Fruit fly (Drosophila melanogaster) whole organism, wandering third instar larva: ENCODE data around the gene hth.

ENCODE experiments used
- Abd-B ChIP-seq: fragments of >200 bp; optimal IDR thresholded peaks from 2 replicates; lab custom pipeline; 2017; ENCODE audit warnings: missing biosample characterization, missing genetic modification characterization
- CG32264 ChIP-seq: fragments of 200-800 bp; sonication (Bioruptor generic); optimal IDR thresholded peaks from 2 replicates; lab custom pipeline; 2016; ENCODE audit warnings: missing biosample characterization, missing genetic modification characterization
- CG9705 ChIP-seq: fragments of 200-800 bp; sonication (Bioruptor generic); optimal IDR thresholded peaks from 2 replicates; lab custom pipeline; 2018; ENCODE audit warnings: missing biosample characterization, mild to moderate bottlenecking, missing genetic modification characterization
- CrebA ChIP-seq: fragments of 200-800 bp; sonication (Bioruptor generic); optimal IDR thresholded peaks from 2 replicates; lab custom pipeline; 2016; ENCODE audit warnings: missing biosample characterization, mild to moderate bottlenecking, missing genetic modification characterization, borderline replicate concordance
- Dfd ChIP-seq: fragments of >200 bp; optimal IDR thresholded peaks from 2 replicates; lab custom pipeline; 2017; ENCODE audit warnings: missing biosample characterization, missing genetic modification characterization
- GATAd ChIP-seq: sonication (Bioruptor generic); optimal IDR thresholded peaks from 2 replicates; lab custom pipeline; 2016; ENCODE audit warnings: missing biosample characterization, missing genetic modification characterization
- Hnf4 ChIP-seq: fragments of 200-800 bp; sonication (Bioruptor generic); optimal IDR thresholded peaks from 2 replicates; lab custom pipeline; 2016; ENCODE audit warnings: missing biosample characterization, mild to moderate bottlenecking, missing genetic modification characterization
- Hr78 ChIP-seq: fragments of >200 bp; optimal IDR thresholded peaks from 2 replicates; lab custom pipeline; 2017; ENCODE audit warnings: missing biosample characterization, missing genetic modification characterization
- Hr83 ChIP-seq: fragments of 200-300 bp; sonication (Bioruptor generic); optimal IDR thresholded peaks from 2 replicates; lab custom pipeline; 2016; ENCODE audit warnings: missing biosample characterization, mild to moderate bottlenecking, missing genetic modification characterization, moderate library complexity; ENCODE audit not compliant: poor library complexity, severe bottlenecking
- Jra ChIP-seq: sonication (Bioruptor generic); optimal IDR thresholded peaks from 2 replicates; lab custom pipeline; 2016; ENCODE audit warnings: missing biosample characterization, missing genetic modification characterization
- OdsH ChIP-seq: fragments of 200-800 bp; sonication (Bioruptor generic); optimal IDR thresholded peaks from 2 replicates; lab custom pipeline; 2016; ENCODE audit warnings: missing biosample characterization, mild to moderate bottlenecking, missing genetic modification characterization
- Sp1 ChIP-seq: fragments of 200-800 bp; sonication (Bioruptor generic); optimal IDR thresholded peaks from 3 replicates; lab custom pipeline; 2019; ENCODE audit warnings: missing biosample characterization, mild to moderate bottlenecking, missing genetic modification characterization, moderate library complexity
- Vsx2 ChIP-seq: fragments of 200-300, 225-300 bp; sonication (Bioruptor generic); optimal IDR thresholded peaks from 2 replicates; lab custom pipeline; 2018; ENCODE audit warnings: missing biosample characterization, missing genetic modification characterization; ENCODE audit not compliant: partially characterized antibody
- br ChIP-seq: fragments of 200-800 bp; sonication (Bioruptor generic); optimal IDR thresholded peaks from 2 replicates; lab custom pipeline; 2016; ENCODE audit warnings: missing biosample characterization, missing genetic modification characterization
- brk ChIP-seq: fragments of 200-800 bp; sonication (Bioruptor generic); optimal IDR thresholded peaks from 2 replicates; lab custom pipeline; 2016; ENCODE audit warnings: missing biosample characterization, mild to moderate bottlenecking, missing genetic modification characterization
- dl ChIP-seq, 2 experiments: fragments of 175-275, 200-275 bp in 1 of 2; fragments of 200-275 bp in 1 of 2; sonication (Bioruptor generic); optimal IDR thresholded peaks; lab custom pipeline; 2018; ENCODE audit warnings: mild to moderate bottlenecking in 2 of 2, missing biosample characterization in 2 of 2, missing genetic modification characterization in 2 of 2, moderate library complexity in 2 of 2; ENCODE audit not compliant: partially characterized antibody in 2 of 2, insufficient read depth in 1 of 2
- dmrt93B ChIP-seq: fragments of 200-800 bp; sonication (Bioruptor generic); optimal IDR thresholded peaks from 2 replicates; lab custom pipeline; 2018; ENCODE audit warnings: missing biosample characterization, mild to moderate bottlenecking, missing genetic modification characterization
- dsf ChIP-seq: sonication (Bioruptor generic); optimal IDR thresholded peaks from 2 replicates; lab custom pipeline; 2016; ENCODE audit warnings: missing biosample characterization, missing genetic modification characterization, borderline replicate concordance
- ey ChIP-seq: fragments of 200-800 bp; sonication (Bioruptor generic); optimal IDR thresholded peaks from 2 replicates; lab custom pipeline; 2016; ENCODE audit warnings: missing biosample characterization, missing genetic modification characterization
- foxo ChIP-seq, 2 experiments: fragments of 200-800 bp; sonication (Bioruptor generic); optimal IDR thresholded peaks; 2 replicates in 1 of 2; 3 replicates in 1 of 2; lab custom pipeline; 2016 to 2017; ENCODE audit warnings: missing biosample characterization in 2 of 2, missing genetic modification characterization in 2 of 2
- fru ChIP-seq: fragments of 200-800 bp; sonication (Bioruptor generic); optimal IDR thresholded peaks from 3 replicates; lab custom pipeline; 2016; ENCODE audit warnings: missing biosample characterization, mild to moderate bottlenecking, missing genetic modification characterization
- h ChIP-seq: fragments of 200-800 bp; sonication (Bioruptor generic); optimal IDR thresholded peaks from 3 replicates; lab custom pipeline; 2016; ENCODE audit warnings: missing biosample characterization, mild to moderate bottlenecking, missing genetic modification characterization
- lola ChIP-seq: fragments of >200 bp; optimal IDR thresholded peaks from 2 replicates; lab custom pipeline; 2017; ENCODE audit warnings: missing biosample characterization, missing genetic modification characterization
- pan ChIP-seq: fragments of >200 bp; optimal IDR thresholded peaks from 2 replicates; lab custom pipeline; 2017
- psq ChIP-seq: fragments of 200-800 bp; sonication (Bioruptor generic); optimal IDR thresholded peaks from 3 replicates; lab custom pipeline; 2017; ENCODE audit warnings: missing biosample characterization, mild to moderate bottlenecking, missing genetic modification characterization, moderate library complexity
- rgr ChIP-seq: fragments of 200-800 bp; sonication (Bioruptor generic); optimal IDR thresholded peaks from 3 replicates; lab custom pipeline; 2016; ENCODE audit warnings: missing biosample characterization, mild to moderate bottlenecking, missing genetic modification characterization
- sage ChIP-seq: fragments of 200-800 bp; sonication (Bioruptor generic); optimal IDR thresholded peaks from 2 replicates; lab custom pipeline; 2016; ENCODE audit warnings: missing biosample characterization, mild to moderate bottlenecking, missing genetic modification characterization
- sv ChIP-seq: fragments of 200-800 bp; sonication (Bioruptor generic); optimal IDR thresholded peaks from 3 replicates; lab custom pipeline; 2016; ENCODE audit warnings: missing biosample characterization, missing genetic modification characterization
- tai ChIP-seq: sonication (Bioruptor generic); optimal IDR thresholded peaks from 2 replicates; lab custom pipeline; 2016; ENCODE audit warnings: missing biosample characterization, missing genetic modification characterization
- usp ChIP-seq: fragments of >200 bp; optimal IDR thresholded peaks from 2 replicates; lab custom pipeline; 2017; ENCODE audit warnings: missing biosample characterization, missing genetic modification characterization
- woc ChIP-seq: sonication (Bioruptor generic); optimal IDR thresholded peaks from 2 replicates; lab custom pipeline; 2016; ENCODE audit warnings: missing biosample characterization, mild to moderate bottlenecking, missing genetic modification characterization

Gene hth

dm6 chr3R:10629973-10630372 is 9.4 kb downstream of the hth start:
- peak; percentile 14 for TF ChIP-seq Hnf4 (GFP tag; lab: Kevin White, UChicago)
- peak; percentile 41 for TF ChIP-seq h
- TF ChIP-seq sage: no peak
- TF ChIP-seq CG9705 (GFP tag; lab: Kevin White, UChicago): no peak
- TF ChIP-seq lola (GFP tag; lab: Kevin White, UChicago): no peak
- TF ChIP-seq dl (GFP tag; optimal IDR thresholded peaks at IDR 0.05; lab: Kevin White, UChicago; ENCODE audit: insufficient read depth in 1 of 2, partially characterized antibody in 2 of 2): no peak
- TF ChIP-seq Vsx2 (GFP tag; lab: Kevin White, UChicago): no peak
- peak in 1 of 2 experiments; percentile 32 for TF ChIP-seq foxo (GFP tag; optimal IDR thresholded peaks at IDR 0.05; lab: Kevin White, UChicago)
- TF ChIP-seq OdsH: no peak
- TF ChIP-seq rgr (GFP tag; lab: Kevin White, UChicago): peak; percentile 0
- TF ChIP-seq GATAd (GFP tag; lab: Kevin White, UChicago): no peak
- TF ChIP-seq psq (GFP tag; lab: Kevin White, UChicago): no peak
- no peak for TF ChIP-seq woc (GFP tag; lab: Kevin White, UChicago)
- no peak for TF ChIP-seq CrebA (GFP tag; lab: Kevin White, UChicago)
- TF ChIP-seq fru: peak; percentile 13
- no peak for TF ChIP-seq Dfd
- peak; percentile 9 for TF ChIP-seq br
- no peak for TF ChIP-seq dsf (GFP tag; lab: Kevin White, UChicago)
- no peak for TF ChIP-seq CG32264

DNA sequence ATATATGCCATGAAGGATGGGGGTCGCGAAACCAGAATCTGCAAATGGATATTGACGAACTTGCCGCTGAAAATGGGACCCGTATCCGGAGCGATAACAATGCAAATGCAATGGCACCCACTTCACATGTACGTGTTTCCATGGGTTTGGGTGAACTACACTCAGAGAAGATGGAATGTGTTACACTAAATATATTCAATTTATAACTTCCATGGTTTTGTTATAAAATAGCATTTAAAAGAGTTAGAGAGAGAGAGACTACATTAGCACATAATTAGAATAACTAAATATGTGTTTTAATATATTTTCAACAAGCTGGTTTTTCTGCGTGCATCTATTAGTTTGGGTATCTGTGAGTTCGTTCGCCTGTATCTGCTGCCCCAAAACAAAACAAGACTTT is 11.1 kb downstream of the hth start:
- no peak for TF ChIP-seq Hr78 (GFP tag; lab: Kevin White, UChicago)
- peak; percentile 3 for TF ChIP-seq rgr (GFP tag; lab: Kevin White, UChicago)
- TF ChIP-seq h: peak; percentile 5
- TF ChIP-seq, all 38 proteins: peak for 2

DNA sequence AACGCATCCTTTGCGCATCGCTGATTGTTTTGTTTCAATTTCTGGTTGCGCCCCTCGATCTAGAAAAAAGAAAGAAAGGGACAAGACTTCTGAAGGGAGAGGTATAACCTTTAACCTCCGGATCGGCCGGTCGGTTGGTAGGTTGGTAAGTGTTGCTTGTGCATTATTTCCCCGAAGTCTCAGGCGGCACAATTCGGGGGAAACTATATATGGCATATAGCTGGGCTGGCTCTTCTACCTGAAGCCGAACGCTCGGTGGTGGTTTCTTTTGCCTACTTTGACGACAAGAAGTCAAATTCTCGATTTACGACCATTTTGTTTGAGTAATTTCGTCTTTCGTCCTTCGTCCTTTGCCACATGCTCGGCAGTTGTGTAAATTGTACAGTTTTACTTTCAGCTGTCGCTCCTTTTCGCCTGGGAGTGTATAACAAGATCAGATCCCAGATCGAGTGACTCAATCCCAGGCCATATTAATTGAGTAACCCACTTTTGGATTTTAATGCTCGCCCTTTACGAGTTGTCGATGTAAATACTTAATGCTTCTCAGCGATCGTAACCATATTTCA is 12.7 kb downstream of the hth start:
- TF ChIP-seq Jra (GFP tag; lab: Kevin White, UChicago) (no peak), lola (GFP tag; lab: Kevin White, UChicago) (no peak), Dfd (no peak), GATAd (GFP tag; lab: Kevin White, UChicago) (no peak), CG9705 (GFP tag; lab: Kevin White, UChicago) (no peak), sage (no peak), dmrt93B (GFP tag; lab: Kevin White, UChicago) (no peak), pan (lab: Kevin White, UChicago) (no peak), brk (GFP tag; lab: Kevin White, UChicago) (no peak), Sp1 (GFP tag; lab: Kevin White, UChicago) (no peak)

DNA sequence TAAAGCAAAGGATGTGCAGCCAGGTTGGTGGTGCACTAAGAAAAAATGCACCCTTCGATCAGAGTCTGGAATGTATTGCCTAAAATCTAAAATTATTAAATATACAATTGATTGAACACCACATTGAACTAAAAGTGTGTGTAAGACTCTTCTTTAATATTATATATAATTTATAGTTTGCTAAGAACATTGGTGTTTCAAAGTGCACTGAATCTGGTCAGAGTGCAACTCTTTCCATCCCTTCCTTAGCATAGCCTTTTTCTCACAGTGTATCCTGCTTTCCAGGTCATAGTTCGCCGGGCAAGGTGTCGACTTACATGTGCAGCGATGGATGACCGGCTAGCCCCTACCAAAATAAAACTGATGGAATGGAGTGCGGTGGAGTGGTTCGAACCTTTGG is 13.3 kb downstream of the hth start:
- TF ChIP-seq OdsH (no peak), Vsx2 (GFP tag; lab: Kevin White, UChicago) (no peak), sv (GFP tag; lab: Kevin White, UChicago) (peak; percentile 2), usp (GFP tag; lab: Kevin White, UChicago) (no peak)

- TF ChIP-seq Hr83 (GFP tag; lab: Kevin White, UChicago) (no peak), foxo (GFP tag; optimal IDR thresholded peaks at IDR 0.05; lab: Kevin White, UChicago) (peak in 1 of 2 experiments; percentile 2)
These were observed 15.1 kb downstream of the hth start for dm6 chr3R:10624150-10624804.

DNA sequence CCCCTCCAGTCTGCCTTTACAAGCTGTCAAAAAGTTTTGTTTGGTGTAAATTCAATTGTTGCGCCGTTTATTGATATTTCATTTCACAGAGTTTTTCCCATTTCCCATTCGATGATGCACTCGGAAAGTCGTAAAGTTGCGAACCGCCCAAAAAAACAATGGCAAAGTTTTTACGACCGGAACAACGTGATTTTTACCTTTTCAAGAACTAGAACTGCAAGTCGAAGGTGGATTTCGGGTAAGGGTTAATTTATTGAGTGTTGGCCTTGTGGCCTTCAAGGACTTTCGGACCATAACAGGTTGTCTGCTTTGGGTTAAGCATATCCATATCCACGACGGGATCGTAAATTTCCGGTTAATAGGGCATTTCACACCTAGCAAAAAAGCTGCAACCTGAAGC is 15.7 kb downstream of the hth start:
- TF ChIP-seq ey (no peak), rgr (GFP tag; lab: Kevin White, UChicago) (no peak), dl (GFP tag; optimal IDR thresholded peaks at IDR 0.05; lab: Kevin White, UChicago; ENCODE audit: insufficient read depth in 1 of 2, partially characterized antibody in 2 of 2) (no peak), psq (GFP tag; lab: Kevin White, UChicago) (no peak), Dfd (no peak), Abd-B (GFP tag; lab: Kevin White, UChicago) (no peak), Hr78 (GFP tag; lab: Kevin White, UChicago) (no peak), Jra (GFP tag; lab: Kevin White, UChicago) (no peak), tai (no peak), br (no peak)
